Fruit fly (Drosophila melanogaster) whole organism, wandering third instar larva: ENCODE results near the gene jhamt.
A peak's percentile ranks its signal among the peaks of the same experiment; 100 is the strongest.

Experiments
- CG32264 ChIP-seq: fragments of 200-800 bp; sonication (Bioruptor generic); optimal IDR thresholded peaks from 2 replicates; lab custom pipeline; 2016; ENCODE audit warnings: missing biosample characterization, missing genetic modification characterization
- CG9705 ChIP-seq: fragments of 200-800 bp; sonication (Bioruptor generic); optimal IDR thresholded peaks from 2 replicates; lab custom pipeline; 2018; ENCODE audit warnings: missing biosample characterization, mild to moderate bottlenecking, missing genetic modification characterization
- CrebA ChIP-seq: fragments of 200-800 bp; sonication (Bioruptor generic); optimal IDR thresholded peaks from 2 replicates; lab custom pipeline; 2016; ENCODE audit warnings: missing biosample characterization, mild to moderate bottlenecking, missing genetic modification characterization, borderline replicate concordance
- Dfd ChIP-seq: fragments of >200 bp; optimal IDR thresholded peaks from 2 replicates; lab custom pipeline; 2017; ENCODE audit warnings: missing biosample characterization, missing genetic modification characterization
- Dif ChIP-seq: fragments of 200-275, 200-300 bp; sonication (Bioruptor generic); optimal IDR thresholded peaks from 2 replicates; lab custom pipeline; 2018; ENCODE audit warnings: missing biosample characterization, missing genetic modification characterization; ENCODE audit not compliant: partially characterized antibody
- GATAd ChIP-seq: sonication (Bioruptor generic); optimal IDR thresholded peaks from 2 replicates; lab custom pipeline; 2016; ENCODE audit warnings: missing biosample characterization, missing genetic modification characterization
- HLH106 ChIP-seq: fragments of 200-800 bp; optimal IDR thresholded peaks from 3 replicates; lab custom pipeline; 2019; ENCODE audit warnings: missing biosample characterization, mild to moderate bottlenecking, missing genetic modification characterization, moderate library complexity
- Hnf4 ChIP-seq: fragments of 200-800 bp; sonication (Bioruptor generic); optimal IDR thresholded peaks from 2 replicates; lab custom pipeline; 2016; ENCODE audit warnings: missing biosample characterization, mild to moderate bottlenecking, missing genetic modification characterization
- Hr78 ChIP-seq: fragments of >200 bp; optimal IDR thresholded peaks from 2 replicates; lab custom pipeline; 2017; ENCODE audit warnings: missing biosample characterization, missing genetic modification characterization
- Hr83 ChIP-seq: fragments of 200-300 bp; sonication (Bioruptor generic); optimal IDR thresholded peaks from 2 replicates; lab custom pipeline; 2016; ENCODE audit warnings: missing biosample characterization, mild to moderate bottlenecking, missing genetic modification characterization, moderate library complexity; ENCODE audit not compliant: poor library complexity, severe bottlenecking
- Jra ChIP-seq: sonication (Bioruptor generic); optimal IDR thresholded peaks from 2 replicates; lab custom pipeline; 2016; ENCODE audit warnings: missing biosample characterization, missing genetic modification characterization
- Mio ChIP-seq: sonication (Bioruptor generic); optimal IDR thresholded peaks from 2 replicates; lab custom pipeline; 2016; ENCODE audit warnings: missing biosample characterization, missing genetic modification characterization
- Myc ChIP-seq: fragments of >200 bp; optimal IDR thresholded peaks from 2 replicates; lab custom pipeline; 2017
- OdsH ChIP-seq: fragments of 200-800 bp; sonication (Bioruptor generic); optimal IDR thresholded peaks from 2 replicates; lab custom pipeline; 2016; ENCODE audit warnings: missing biosample characterization, mild to moderate bottlenecking, missing genetic modification characterization
- Rel ChIP-seq, 2 experiments: fragments of 200-800 bp; sonication (Bioruptor generic) in 1 of 2; optimal IDR thresholded peaks; 2 replicates in 1 of 2; 3 replicates in 1 of 2; lab custom pipeline; 2016 to 2019; ENCODE audit warnings: mild to moderate bottlenecking in 2 of 2, missing biosample characterization in 2 of 2, missing genetic modification characterization in 2 of 2, moderate library complexity in 1 of 2
- Sp1 ChIP-seq: fragments of 200-800 bp; sonication (Bioruptor generic); optimal IDR thresholded peaks from 3 replicates; lab custom pipeline; 2019; ENCODE audit warnings: missing biosample characterization, mild to moderate bottlenecking, missing genetic modification characterization, moderate library complexity
- Vsx2 ChIP-seq: fragments of 200-300, 225-300 bp; sonication (Bioruptor generic); optimal IDR thresholded peaks from 2 replicates; lab custom pipeline; 2018; ENCODE audit warnings: missing biosample characterization, missing genetic modification characterization; ENCODE audit not compliant: partially characterized antibody
- br ChIP-seq: fragments of 200-800 bp; sonication (Bioruptor generic); optimal IDR thresholded peaks from 2 replicates; lab custom pipeline; 2016; ENCODE audit warnings: missing biosample characterization, missing genetic modification characterization
- brk ChIP-seq: fragments of 200-800 bp; sonication (Bioruptor generic); optimal IDR thresholded peaks from 2 replicates; lab custom pipeline; 2016; ENCODE audit warnings: missing biosample characterization, mild to moderate bottlenecking, missing genetic modification characterization
- dmrt93B ChIP-seq: fragments of 200-800 bp; sonication (Bioruptor generic); optimal IDR thresholded peaks from 2 replicates; lab custom pipeline; 2018; ENCODE audit warnings: missing biosample characterization, mild to moderate bottlenecking, missing genetic modification characterization
- dsf ChIP-seq: sonication (Bioruptor generic); optimal IDR thresholded peaks from 2 replicates; lab custom pipeline; 2016; ENCODE audit warnings: missing biosample characterization, missing genetic modification characterization, borderline replicate concordance
- ey ChIP-seq: fragments of 200-800 bp; sonication (Bioruptor generic); optimal IDR thresholded peaks from 2 replicates; lab custom pipeline; 2016; ENCODE audit warnings: missing biosample characterization, missing genetic modification characterization
- foxo ChIP-seq, 2 experiments: fragments of 200-800 bp; sonication (Bioruptor generic); optimal IDR thresholded peaks; 2 replicates in 1 of 2; 3 replicates in 1 of 2; lab custom pipeline; 2016 to 2017; ENCODE audit warnings: missing biosample characterization in 2 of 2, missing genetic modification characterization in 2 of 2
- fru ChIP-seq: fragments of 200-800 bp; sonication (Bioruptor generic); optimal IDR thresholded peaks from 3 replicates; lab custom pipeline; 2016; ENCODE audit warnings: missing biosample characterization, mild to moderate bottlenecking, missing genetic modification characterization
- h ChIP-seq: fragments of 200-800 bp; sonication (Bioruptor generic); optimal IDR thresholded peaks from 3 replicates; lab custom pipeline; 2016; ENCODE audit warnings: missing biosample characterization, mild to moderate bottlenecking, missing genetic modification characterization
- jim ChIP-seq: fragments of 175-275, 200-325 bp; sonication (Bioruptor generic); optimal IDR thresholded peaks from 2 replicates; lab custom pipeline; 2016; ENCODE audit warnings: missing biosample characterization, mild to moderate bottlenecking, missing genetic modification characterization
- lola ChIP-seq: fragments of >200 bp; optimal IDR thresholded peaks from 2 replicates; lab custom pipeline; 2017; ENCODE audit warnings: missing biosample characterization, missing genetic modification characterization
- pan ChIP-seq: fragments of >200 bp; optimal IDR thresholded peaks from 2 replicates; lab custom pipeline; 2017
- psq ChIP-seq: fragments of 200-800 bp; sonication (Bioruptor generic); optimal IDR thresholded peaks from 3 replicates; lab custom pipeline; 2017; ENCODE audit warnings: missing biosample characterization, mild to moderate bottlenecking, missing genetic modification characterization, moderate library complexity
- rgr ChIP-seq: fragments of 200-800 bp; sonication (Bioruptor generic); optimal IDR thresholded peaks from 3 replicates; lab custom pipeline; 2016; ENCODE audit warnings: missing biosample characterization, mild to moderate bottlenecking, missing genetic modification characterization
- sage ChIP-seq: fragments of 200-800 bp; sonication (Bioruptor generic); optimal IDR thresholded peaks from 2 replicates; lab custom pipeline; 2016; ENCODE audit warnings: missing biosample characterization, mild to moderate bottlenecking, missing genetic modification characterization
- sv ChIP-seq: fragments of 200-800 bp; sonication (Bioruptor generic); optimal IDR thresholded peaks from 3 replicates; lab custom pipeline; 2016; ENCODE audit warnings: missing biosample characterization, missing genetic modification characterization
- tai ChIP-seq: sonication (Bioruptor generic); optimal IDR thresholded peaks from 2 replicates; lab custom pipeline; 2016; ENCODE audit warnings: missing biosample characterization, missing genetic modification characterization
- usp ChIP-seq: fragments of >200 bp; optimal IDR thresholded peaks from 2 replicates; lab custom pipeline; 2017; ENCODE audit warnings: missing biosample characterization, missing genetic modification characterization
- woc ChIP-seq: sonication (Bioruptor generic); optimal IDR thresholded peaks from 2 replicates; lab custom pipeline; 2016; ENCODE audit warnings: missing biosample characterization, mild to moderate bottlenecking, missing genetic modification characterization

jhamt gene

dm6 chr2L:16340268-16340667 lies 25.4 kb upstream of the jhamt start, which contains the start of gene CG42266:
TSS of gene CG42266 (minus strand) at chr2L:16340368.
- TF ChIP-seq Sp1 (GFP tag; lab: Kevin White, UChicago) (no peak), woc (GFP tag; lab: Kevin White, UChicago) (no peak), foxo (GFP tag; optimal IDR thresholded peaks at IDR 0.05; lab: Kevin White, UChicago) (no peak), CG9705 (GFP tag; lab: Kevin White, UChicago) (no peak), br (GFP tag; lab: Kevin White, UChicago) (no peak), Dif (no peak), Rel (GFP tag; optimal IDR thresholded peaks at IDR 0.05; lab: Kevin White, UChicago) (no peak), Rel (tag; optimal IDR thresholded peaks at IDR 0.05; lab: Kevin White, UChicago) (no peak), Hnf4 (GFP tag; lab: Kevin White, UChicago) (no peak), Vsx2 (GFP tag; lab: Kevin White, UChicago) (no peak), GATAd (GFP tag; lab: Kevin White, UChicago) (no peak), dsf (no peak), Dfd (GFP tag; lab: Kevin White, UChicago) (no peak)

- no peak for TF ChIP-seq foxo (GFP tag; optimal IDR thresholded peaks at IDR 0.05; lab: Kevin White, UChicago)
- no peak for TF ChIP-seq fru (GFP tag; lab: Kevin White, UChicago)
- TF ChIP-seq sv (GFP tag; lab: Kevin White, UChicago), result no peak
- no peak for TF ChIP-seq Dfd (GFP tag; lab: Kevin White, UChicago)
Observed at dm6 chr2L:16342224-16342623, 23.5 kb upstream of the jhamt start, which contains the start of gene CG44405. TSS of gene CG44405 (minus strand) at chr2L:16342324.

dm6 chr2L:16350160-16350633 lies 15.5 kb upstream of the jhamt start:
- TF ChIP-seq Myc (lab: Kevin White, UChicago) (no peak), HLH106 (tag; lab: Kevin White, UChicago) (peak; percentile 91), CG32264 (peak; percentile 59), Dif (no peak), ey (GFP tag; lab: Kevin White, UChicago) (peak; percentile 80), dmrt93B (peak; percentile 78), usp (no peak), psq (GFP tag; lab: Kevin White, UChicago) (no peak), tai (GFP tag; lab: Kevin White, UChicago) (no peak), Sp1 (GFP tag; lab: Kevin White, UChicago) (peak; percentile 87), OdsH (peak; percentile 84), woc (GFP tag; lab: Kevin White, UChicago) (peak; percentile 39), CG9705 (GFP tag; lab: Kevin White, UChicago) (peak; percentile 60), sv (GFP tag; lab: Kevin White, UChicago) (peak; percentile 51), sage (GFP tag; lab: Kevin White, UChicago) (peak; percentile 56), Dfd (GFP tag; lab: Kevin White, UChicago) (no peak), pan (lab: Kevin White, UChicago) (no peak), rgr (GFP tag; lab: Kevin White, UChicago) (peak; percentile 88), brk (GFP tag; lab: Kevin White, UChicago) (no peak), h (GFP tag; lab: Kevin White, UChicago) (peak; percentile 78), Vsx2 (GFP tag; lab: Kevin White, UChicago) (no peak), foxo (GFP tag; optimal IDR thresholded peaks at IDR 0.05; lab: Kevin White, UChicago) (peak in 1 of 2 experiments; percentile 93), jim (GFP tag; lab: Kevin White, UChicago) (no peak), CrebA (GFP tag; lab: Kevin White, UChicago) (no peak), Mio (GFP tag; lab: Kevin White, UChicago) (no peak), fru (GFP tag; lab: Kevin White, UChicago) (peak; percentile 77), Hr78 (no peak), lola (no peak), Jra (GFP tag; lab: Kevin White, UChicago) (peak; percentile 34), dsf (no peak), Rel (GFP tag; optimal IDR thresholded peaks at IDR 0.05; lab: Kevin White, UChicago) (no peak), Rel (tag; optimal IDR thresholded peaks at IDR 0.05; lab: Kevin White, UChicago) (peak; percentile 89), Hr83 (GFP tag; lab: Kevin White, UChicago) (peak; percentile 84), GATAd (GFP tag; lab: Kevin White, UChicago) (peak; percentile 42)
- TF ChIP-seq, all 38 proteins: peak for 18
